Fruit fly (Drosophila melanogaster) whole organism, embryonic: ENCODE data around the gene CG8861.

Experiments
- Abd-B ChIP-seq: fragments of 200-800 bp; sonication (Bioruptor generic); optimal IDR thresholded peaks from 2 replicates; lab custom pipeline; 2018; ENCODE audit warnings: missing biosample characterization, mild to moderate bottlenecking, missing genetic modification characterization, moderate library complexity
- Atf6 ChIP-seq: fragments of 200-800 bp; sonication (Bioruptor generic); IDR thresholded peaks from 2 replicates; pipeline ENCODE4 v1.3.6; 2022; ENCODE audit warnings: missing biosample characterization, missing genetic modification characterization
- B-H1 ChIP-seq: fragments of 200-800 bp; sonication (Bioruptor generic); IDR thresholded peaks from 3 replicates; pipeline ENCODE4 v1.3.6; 2022; ENCODE audit warnings: missing biosample characterization, missing genetic modification characterization
- CG10274 ChIP-seq: fragments of 200-800 bp; sonication (Bioruptor generic); optimal IDR thresholded peaks from 3 replicates; lab custom pipeline; 2017; ENCODE audit warnings: missing biosample characterization, mild to moderate bottlenecking, missing genetic modification characterization
- CG10366 ChIP-seq: fragments of 200-800 bp; sonication (Bioruptor generic); IDR thresholded peaks from 2 replicates; pipeline ENCODE4 v1.3.6; 2022; ENCODE audit warnings: missing biosample characterization, missing genetic modification characterization
- CG10462 ChIP-seq: fragments of 200-800 bp; sonication (Bioruptor generic); optimal IDR thresholded peaks from 2 replicates; lab custom pipeline; 2016; ENCODE audit warnings: missing biosample characterization, missing genetic modification characterization
- CG11723 ChIP-seq: fragments of 200-800 bp; sonication (Bioruptor generic); optimal IDR thresholded peaks from 2 replicates; lab custom pipeline; 2017; ENCODE audit warnings: missing biosample characterization, mild to moderate bottlenecking, missing genetic modification characterization
- CG13624 ChIP-seq: fragments of 200-800 bp; sonication (Bioruptor generic); optimal IDR thresholded peaks from 2 replicates; lab custom pipeline; 2016; ENCODE audit warnings: missing biosample characterization, missing genetic modification characterization
- CG13894 ChIP-seq: fragments of 200-800 bp; sonication (Bioruptor generic); optimal IDR thresholded peaks from 3 replicates; lab custom pipeline; 2018; ENCODE audit warnings: missing biosample characterization, mild to moderate bottlenecking, missing genetic modification characterization, moderate library complexity
- CG14014 ChIP-seq: fragments of 200-800 bp; sonication (Bioruptor generic); IDR thresholded peaks from 2 replicates; pipeline ENCODE4 v1.3.6; 2022; ENCODE audit warnings: missing biosample characterization, missing genetic modification characterization
- CG14667 ChIP-seq: fragments of 200-800 bp; sonication (Bioruptor generic); IDR thresholded peaks from 2 replicates; pipeline ENCODE4 v1.3.6; 2022; ENCODE audit warnings: missing biosample characterization, missing genetic modification characterization
- CG14860 ChIP-seq: fragments of 200-800 bp; sonication (Bioruptor generic); IDR thresholded peaks from 3 replicates; pipeline ENCODE4 v1.3.6; 2022; ENCODE audit warnings: missing biosample characterization, missing genetic modification characterization; ENCODE audit not compliant: partially characterized antibody
- CG18599 ChIP-seq: fragments of 200-800 bp; sonication (Bioruptor generic); optimal IDR thresholded peaks from 3 replicates; lab custom pipeline; 2017; ENCODE audit warnings: missing biosample characterization, missing genetic modification characterization, mild to moderate bottlenecking, moderate library complexity, missing genetic modification reagents
- CG2875 ChIP-seq: fragments of 200-800 bp; sonication (Bioruptor generic); optimal IDR thresholded peaks from 2 replicates; lab custom pipeline; 2017; ENCODE audit warnings: missing biosample characterization, mild to moderate bottlenecking, missing genetic modification characterization, missing genetic modification reagents
- CG3163 ChIP-seq: fragments of 200-800 bp; sonication (Bioruptor generic); optimal IDR thresholded peaks from 3 replicates; lab custom pipeline; 2016; ENCODE audit warnings: missing biosample characterization, missing genetic modification characterization
- CG3281 ChIP-seq: fragments of 200-800 bp; sonication (Bioruptor generic); optimal IDR thresholded peaks from 3 replicates; lab custom pipeline; 2017; ENCODE audit warnings: missing biosample characterization, mild to moderate bottlenecking, missing genetic modification characterization
- CG9876 ChIP-seq: fragments of 200-800 bp; sonication (Bioruptor generic); optimal IDR thresholded peaks from 2 replicates; lab custom pipeline; 2016; ENCODE audit warnings: missing biosample characterization, missing genetic modification characterization
- Fer1 ChIP-seq: fragments of 200-800 bp; sonication (Bioruptor generic); optimal IDR thresholded peaks from 2 replicates; lab custom pipeline; 2017; ENCODE audit warnings: missing biosample characterization, mild to moderate bottlenecking, missing genetic modification characterization
- HLHmδ ChIP-seq: fragments of 200-800 bp; sonication (Bioruptor generic); optimal IDR thresholded peaks from 2 replicates; lab custom pipeline; 2018; ENCODE audit warnings: missing biosample characterization, mild to moderate bottlenecking, missing genetic modification characterization, moderate library complexity
- Hr78 ChIP-seq, 2 experiments: fragments of 200-800 bp in 1 of 2; fragments of >200 bp in 1 of 2; sonication (Bioruptor generic) in 1 of 2; optimal IDR thresholded peaks; 2 replicates each; lab custom pipeline; 2017 to 2019; ENCODE audit warnings: missing biosample characterization in 2 of 2, missing genetic modification characterization in 2 of 2, mild to moderate bottlenecking in 1 of 2, moderate library complexity in 1 of 2
- Med ChIP-seq: fragments of 200-800 bp; sonication (Bioruptor generic); peaks from one replicate; lab custom pipeline; 2016; ENCODE audit warnings: missing biosample characterization, missing genetic modification characterization, mild to moderate bottlenecking, inconsistent platforms, moderate library complexity
- Myb ChIP-seq: fragments of 200-800 bp; sonication (Bioruptor generic); optimal IDR thresholded peaks from 2 replicates; lab custom pipeline; 2016; ENCODE audit warnings: missing biosample characterization, missing genetic modification characterization
- NC2α ChIP-seq: fragments of 200-800 bp; sonication (Bioruptor generic); optimal IDR thresholded peaks from 2 replicates; lab custom pipeline; 2016; ENCODE audit warnings: missing biosample characterization, missing genetic modification characterization
- Pdp1 ChIP-seq, 2 experiments: fragments of 200-800 bp; sonication (Bioruptor generic); optimal IDR thresholded peaks; 3 replicates each; lab custom pipeline; 2016; ENCODE audit warnings: missing biosample characterization in 2 of 2, missing genetic modification characterization in 2 of 2, mild to moderate bottlenecking in 1 of 2, moderate library complexity in 1 of 2
- Poxn ChIP-seq: fragments of 200-800 bp; sonication (Bioruptor generic); IDR thresholded peaks from 2 replicates; pipeline ENCODE4 v1.3.6; 2022; ENCODE audit warnings: missing biosample characterization, missing genetic modification characterization
- Ptx1 ChIP-seq: fragments of 200-800 bp; sonication (Bioruptor generic); IDR thresholded peaks from 2 replicates; pipeline ENCODE4 v1.3.6; 2022; ENCODE audit warnings: missing biosample characterization, missing genetic modification characterization
- Rfx ChIP-seq: fragments of 200-800 bp; sonication (Bioruptor generic); IDR thresholded peaks from 2 replicates; pipeline ENCODE4 v1.3.6; 2022; ENCODE audit warnings: missing biosample characterization, missing genetic modification characterization
- Sry-β ChIP-seq: fragments of 200-800 bp; sonication (Bioruptor generic); optimal IDR thresholded peaks from 2 replicates; lab custom pipeline; 2018; ENCODE audit warnings: missing biosample characterization, mild to moderate bottlenecking, missing genetic modification characterization, moderate library complexity
- cg ChIP-seq: fragments of 200-800 bp; sonication (Bioruptor generic); optimal IDR thresholded peaks from 3 replicates; lab custom pipeline; 2019; ENCODE audit warnings: missing biosample characterization, mild to moderate bottlenecking, missing genetic modification characterization, moderate library complexity
- ci ChIP-seq: fragments of 200-800 bp; sonication (Bioruptor generic); IDR thresholded peaks from 3 replicates; pipeline ENCODE4 v1.3.6; 2022; ENCODE audit warnings: missing biosample characterization, missing genetic modification characterization
- cwo ChIP-seq: fragments of 200-800 bp; sonication (Bioruptor generic); optimal IDR thresholded peaks from 3 replicates; lab custom pipeline; 2017; ENCODE audit warnings: missing biosample characterization, missing genetic modification characterization, mild to moderate bottlenecking, moderate library complexity, missing genetic modification reagents
- danr ChIP-seq: fragments of 200-800 bp; sonication (Bioruptor generic); IDR thresholded peaks from 2 replicates; pipeline ENCODE4 v1.3.6; 2022; ENCODE audit warnings: missing biosample characterization, missing genetic modification characterization
- disco-r ChIP-seq: fragments of 200-800 bp; sonication (Bioruptor generic); optimal IDR thresholded peaks from 2 replicates; lab custom pipeline; 2016; ENCODE audit warnings: missing biosample characterization, missing genetic modification characterization
- h ChIP-seq: fragments of >200 bp; optimal IDR thresholded peaks from 2 replicates; lab custom pipeline; 2017
- lbe ChIP-seq: fragments of 200-800 bp; sonication (Bioruptor generic); optimal IDR thresholded peaks from 2 replicates; lab custom pipeline; 2016; ENCODE audit warnings: missing biosample characterization, mild to moderate bottlenecking, missing genetic modification characterization
- oc ChIP-seq: fragments of 200-800 bp; sonication (Bioruptor generic); optimal IDR thresholded peaks from 2 replicates; lab custom pipeline; 2018; ENCODE audit warnings: missing biosample characterization, mild to moderate bottlenecking, missing genetic modification characterization, moderate library complexity
- pan ChIP-seq, 4 experiments: fragments of >200 bp in 3 of 4; fragments of 200-800 bp in 1 of 4; sonication (Bioruptor generic) in 1 of 4; optimal IDR thresholded peaks in 3 of 4; IDR thresholded peaks in 1 of 4; 2 replicates each; pipeline versions ENCODE4 v1.3.6 to Lab custom; 2017 to 2022; ENCODE audit warnings: missing biosample characterization in 2 of 4, missing genetic modification characterization in 2 of 4, mixed read lengths in 1 of 4
- pfk ChIP-seq: fragments of 200-800 bp; sonication (Bioruptor generic); optimal IDR thresholded peaks from 2 replicates; lab custom pipeline; 2018; ENCODE audit warnings: missing biosample characterization, mild to moderate bottlenecking, missing genetic modification characterization, moderate library complexity
- ro ChIP-seq: fragments of 200-800 bp; sonication (Bioruptor generic); IDR thresholded peaks from 2 replicates; pipeline ENCODE4 v1.3.6; 2022; ENCODE audit warnings: missing biosample characterization, missing genetic modification characterization
- sc ChIP-seq, 3 experiments: fragments of >200 bp in 2 of 3; fragments of 200-800 bp in 1 of 3; sonication (Bioruptor generic) in 1 of 3; optimal IDR thresholded peaks; 2 replicates in 2 of 3; 3 replicates in 1 of 3; lab custom pipeline; 2017; ENCODE audit warnings: mild to moderate bottlenecking in 1 of 3, missing biosample characterization in 1 of 3, missing genetic modification characterization in 1 of 3, missing genetic modification reagents in 1 of 3
- sens ChIP-seq: fragments of 200-800 bp; sonication (Bioruptor generic); peaks from one replicate; lab custom pipeline; 2016; ENCODE audit warnings: missing biosample characterization, missing genetic modification characterization
- sug ChIP-seq: fragments of 200-800 bp; optimal IDR thresholded peaks from 2 replicates; lab custom pipeline; 2019; ENCODE audit warnings: missing biosample characterization, mild to moderate bottlenecking, missing genetic modification characterization, moderate library complexity
- wek ChIP-seq: fragments of 200-800 bp; sonication (Bioruptor generic); optimal IDR thresholded peaks from 3 replicates; lab custom pipeline; 2018; ENCODE audit warnings: missing biosample characterization, mild to moderate bottlenecking, missing genetic modification characterization, moderate library complexity
- yki ChIP-seq: fragments of >200 bp; optimal IDR thresholded peaks from 3 replicates; lab custom pipeline; 2018
- zen2 ChIP-seq: fragments of 200-800 bp; sonication (Bioruptor generic); IDR thresholded peaks from 3 replicates; pipeline ENCODE4 v1.3.6; 2022; ENCODE audit warnings: missing biosample characterization, missing genetic modification characterization; ENCODE audit not compliant: partially characterized antibody

CG8861 gene

DNA sequence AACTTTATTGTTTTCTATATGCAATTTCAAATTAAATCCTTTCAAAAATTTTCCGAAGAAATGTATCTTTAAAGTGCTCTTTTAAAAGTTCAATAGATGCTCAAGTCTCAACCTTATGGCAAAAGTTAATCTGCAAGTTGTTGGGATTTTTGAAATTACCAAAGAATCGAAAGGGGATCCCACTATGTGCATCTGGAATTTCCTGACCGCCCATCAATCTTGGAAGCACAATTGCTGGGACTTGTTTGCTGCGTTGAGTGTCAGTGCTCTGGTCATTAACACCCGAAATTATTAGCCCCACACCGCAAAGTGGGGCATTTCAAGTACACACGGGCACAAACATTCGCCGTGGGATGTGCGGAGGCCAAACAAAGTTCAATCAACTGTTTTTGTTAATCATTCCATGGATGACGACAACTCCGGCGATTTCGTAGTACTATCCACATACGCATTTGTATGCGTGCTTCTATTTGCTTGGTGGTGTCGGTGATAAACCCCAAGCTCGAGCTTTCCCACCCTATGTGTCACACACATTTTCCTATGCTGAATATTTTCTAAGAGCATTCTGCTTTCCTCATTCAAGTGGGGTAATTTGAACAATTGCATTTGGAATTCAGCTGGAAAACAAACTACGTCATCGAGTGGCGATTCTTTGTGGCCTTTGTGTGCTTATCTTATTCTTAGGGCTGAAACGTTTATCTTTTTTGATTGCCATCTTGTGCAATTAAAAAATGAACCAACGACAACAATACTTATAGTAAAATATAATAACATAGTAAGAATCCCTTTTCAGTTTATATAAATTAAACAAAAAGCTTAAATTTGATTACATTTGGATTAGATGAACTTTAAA, 9.3 kb upstream of the CG8861 start (continued):
- TF ChIP-seq sc (optimal IDR thresholded peaks at IDR 0.05; lab: Kevin White, UChicago) (no peak), sc (GFP tag; optimal IDR thresholded peaks at IDR 0.05; lab: Kevin White, UChicago) (no peak), CG3281 (GFP tag; lab: Kevin White, UChicago) (peak; percentile 29), CG13894 (tag; lab: Kevin White, UChicago) (peak; percentile 56), CG11723 (GFP tag; lab: Kevin White, UChicago) (no peak), Ptx1 (GFP tag; lab: Robert Waterston, UW) (no peak), ci (GFP tag; lab: Robert Waterston, UW) (peak; percentile 49; the same call in 1 of the 3 replicates), CG14667 (GFP tag; lab: Robert Waterston, UW) (no peak), cwo (GFP tag; lab: Kevin White, UChicago) (peak; percentile 4), Hr78 (GFP tag; optimal IDR thresholded peaks at IDR 0.05; lab: Kevin White, UChicago) (peak in 1 of 2 experiments; percentile 21), Myb (GFP tag; lab: Kevin White, UChicago) (no peak), Rfx (GFP tag; lab: Robert Waterston, UW) (peak; percentile 25; the same call in 1 of the 2 replicates), Poxn (GFP tag; lab: Robert Waterston, UW) (no peak), Pdp1 (GFP tag; optimal IDR thresholded peaks at IDR 0.05; lab: Kevin White, UChicago) (peak in 1 of 2 experiments; percentile 9), CG18599 (GFP tag; lab: Kevin White, UChicago) (no peak), oc (tag; lab: Kevin White, UChicago) (no peak), sug (tag; lab: Kevin White, UChicago) (peak; percentile 59), Abd-B (GFP tag; lab: Kevin White, UChicago) (no peak), sens (GFP tag; lab: Kevin White, UChicago) (peak; percentile 58), cg (GFP tag; lab: Kevin White, UChicago) (peak; percentile 42), CG9876 (GFP tag; lab: Kevin White, UChicago) (no peak), B-H1 (GFP tag; lab: Robert Waterston, UW) (no peak), CG10366 (GFP tag; lab: Robert Waterston, UW) (no peak), Atf6 (GFP tag; lab: Robert Waterston, UW) (peak; percentile 37; the same call in 1 of the 2 replicates), h (lab: Kevin White, UChicago) (no peak), HLHmδ (peak; percentile 9), danr (GFP tag; lab: Robert Waterston, UW) (no peak), Med (GFP tag; lab: Kevin White, UChicago) (peak; percentile 79), CG14014 (GFP tag; lab: Robert Waterston, UW) (no peak), pfk (GFP tag; lab: Kevin White, UChicago) (peak; percentile 9), Fer1 (peak; percentile 7)

DNA sequence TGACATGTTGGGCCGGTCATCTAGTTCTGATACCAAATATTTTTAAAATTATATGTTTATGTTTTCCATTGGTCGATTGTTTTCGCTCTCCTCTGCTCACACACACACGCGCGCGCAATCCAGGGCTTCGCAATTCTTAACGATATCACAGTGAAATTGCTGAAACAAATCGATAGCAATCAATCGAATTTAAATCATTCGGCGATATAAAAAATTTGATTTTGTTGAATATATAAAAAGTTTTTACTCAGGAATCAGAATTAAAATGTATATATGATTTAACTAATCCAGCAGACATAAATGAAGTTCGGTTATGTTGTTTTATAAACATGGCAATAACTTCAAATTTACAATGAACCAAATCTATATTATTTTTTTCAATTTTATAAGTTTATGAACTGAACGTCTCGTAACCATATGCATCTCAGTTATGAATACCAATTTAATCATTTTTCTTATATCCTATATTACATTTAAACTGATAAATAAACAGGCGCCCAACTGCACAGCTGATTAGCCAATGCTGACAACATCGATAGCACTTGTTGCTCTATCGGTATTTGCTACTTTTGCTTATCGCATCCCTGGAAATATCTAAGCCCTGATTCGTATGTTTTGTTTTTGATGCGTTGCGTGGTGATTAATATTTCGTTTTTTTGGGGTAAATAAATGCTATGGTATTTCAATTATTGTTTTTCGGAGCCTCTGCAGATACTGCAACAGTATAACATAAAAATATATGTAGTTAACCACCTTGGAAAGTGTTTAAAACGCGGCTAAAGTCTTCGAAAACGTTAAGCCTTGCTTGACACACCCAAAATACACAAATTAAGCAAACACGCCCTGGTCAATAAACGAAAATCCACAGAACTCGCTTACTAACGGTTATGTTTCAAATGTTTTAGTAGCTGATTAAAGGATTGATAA, 6.5 kb upstream of the CG8861 start, which contains the start of the genes Aduk and pasi2:
Gene Aduk, minus strand, starts transcription at position 123 of the 927 bp plus-strand sequence.
Gene pasi2, plus strand, starts transcription at position 579 of the 927 bp plus-strand sequence.
- no peak for TF ChIP-seq CG3163 (GFP tag; lab: Kevin White, UChicago)
- no peak for TF ChIP-seq wek (GFP tag; lab: Kevin White, UChicago)
- no peak for TF ChIP-seq ro (GFP tag; lab: Robert Waterston, UW)
- TF ChIP-seq CG10462 (GFP tag; lab: Kevin White, UChicago) = no peak
- TF ChIP-seq zen2 (GFP tag; lab: Robert Waterston, UW) = no peak; the same call in 1 of the 3 replicates
- TF ChIP-seq CG14860 = peak; percentile 45
- no peak for TF ChIP-seq yki
- TF ChIP-seq Rfx (GFP tag; lab: Robert Waterston, UW) = 0 out of 2 replicates have a peak, but pooled peaks have one; percentile 38
- no peak for TF ChIP-seq CG2875 (GFP tag; lab: Kevin White, UChicago)
- no peak for TF ChIP-seq disco-r (GFP tag; lab: Kevin White, UChicago)
- no peak for TF ChIP-seq lbe (GFP tag; lab: Kevin White, UChicago)
- no peak for TF ChIP-seq CG13624 (GFP tag; lab: Kevin White, UChicago)
- TF ChIP-seq Sry-β (GFP tag; lab: Kevin White, UChicago) = no peak
- TF ChIP-seq ci (GFP tag; lab: Robert Waterston, UW) = no peak
- TF ChIP-seq CG10274 (GFP tag; lab: Kevin White, UChicago) = no peak
- no peak for TF ChIP-seq pan (optimal IDR thresholded peaks at IDR 0.05; lab: Kevin White, UChicago)
- TF ChIP-seq pan (GFP tag; optimal IDR thresholded peaks at IDR 0.05 in 1 of 2, IDR thresholded peaks at IDR 0.05 in 1 of 2) = no peak
- no peak for TF ChIP-seq NC2α (GFP tag; lab: Kevin White, UChicago)
